Worm (Caenorhabditis elegans) whole organism, L1 larva: ENCODE results near the gene srv-1.

ENCODE experiments used
- C04F5.9 ChIP-seq: sonication (generic microtip); optimal IDR thresholded peaks from 2 replicates; lab custom pipeline; 2016; ENCODE audit warnings: missing genetic modification characterization, missing compliant biosample characterization
- C16A3.4 ChIP-seq: fragments of 150-350 bp; optimal IDR thresholded peaks from 2 replicates; lab custom pipeline; 2014; ENCODE audit warnings: missing biosample characterization, missing genetic modification characterization
- C34B4.2 ChIP-seq: sonication (generic microtip); optimal IDR thresholded peaks from 2 replicates; lab custom pipeline; 2017; ENCODE audit warnings: mild to moderate bottlenecking, missing genetic modification characterization, missing compliant biosample characterization
- F16B12.6 ChIP-seq: fragments of 150-350 bp; optimal IDR thresholded peaks from 2 replicates; lab custom pipeline; 2014; ENCODE audit warnings: missing biosample characterization, missing genetic modification characterization
- Y116A8C.19 ChIP-seq: sonication (generic microtip); optimal IDR thresholded peaks from 2 replicates; lab custom pipeline; 2016; ENCODE audit warnings: missing compliant biosample characterization, missing genetic modification characterization, borderline replicate concordance
- alr-1 ChIP-seq: fragments of 200-800 bp; sonication (Bioruptor generic); optimal IDR thresholded peaks from 2 replicates; lab custom pipeline; 2018; ENCODE audit warnings: borderline replicate concordance, mild to moderate bottlenecking, missing genetic modification characterization, missing compliant biosample characterization
- ama-1 ChIP-seq: fragments of 150-350 bp; optimal IDR thresholded peaks from 2 replicates; lab custom pipeline; 2014
- blmp-1 ChIP-seq: fragments of 150-350 bp; optimal IDR thresholded peaks from 2 replicates; lab custom pipeline; 2014; ENCODE audit warnings: missing biosample characterization, missing genetic modification characterization
- ceh-63 ChIP-seq: fragments of 200-800 bp; sonication (Bioruptor generic); optimal IDR thresholded peaks from 2 replicates; lab custom pipeline; 2018; ENCODE audit warnings: mild to moderate bottlenecking, missing genetic modification characterization, missing compliant biosample characterization
- ceh-8 ChIP-seq: fragments of 200-800 bp; sonication (Bioruptor generic); optimal IDR thresholded peaks from 2 replicates; lab custom pipeline; 2018; ENCODE audit warnings: mild to moderate bottlenecking, missing genetic modification characterization, moderate library complexity, missing compliant biosample characterization
- ceh-88 ChIP-seq: fragments of 200-800 bp; sonication (Bioruptor generic); IDR thresholded peaks from 2 replicates; pipeline ENCODE4 v1.3.6; 2022; ENCODE audit warnings: missing genetic modification characterization, missing compliant biosample characterization
- ceh-90 ChIP-seq: sonication (generic microtip); optimal IDR thresholded peaks from 2 replicates; lab custom pipeline; 2016; ENCODE audit warnings: missing genetic modification characterization, missing compliant biosample characterization
- ces-1 ChIP-seq: fragments of 150-350 bp; optimal IDR thresholded peaks from 2 replicates; lab custom pipeline; 2014; ENCODE audit warnings: missing biosample characterization, missing genetic modification reagents, missing genetic modification characterization
- dpl-1 ChIP-seq, 3 experiments: fragments of 150-350 bp in 2 of 3; sonication (generic microtip) in 1 of 3; optimal IDR thresholded peaks; 2 replicates each; lab custom pipeline; 2014 to 2017; ENCODE audit warnings: missing biosample characterization in 3 of 3, missing genetic modification characterization in 3 of 3, missing genetic modification reagents in 3 of 3
- dsc-1 ChIP-seq: sonication (generic microtip); optimal IDR thresholded peaks from 2 replicates; lab custom pipeline; 2016; ENCODE audit warnings: mild to moderate bottlenecking, missing genetic modification characterization, missing compliant biosample characterization
- efl-3 ChIP-seq: fragments of 200-800 bp; sonication (Bioruptor generic); optimal IDR thresholded peaks from 2 replicates; lab custom pipeline; 2018; ENCODE audit warnings: mild to moderate bottlenecking, missing genetic modification characterization, missing compliant biosample characterization
- egl-13 ChIP-seq: sonication (generic microtip); optimal IDR thresholded peaks from 2 replicates; lab custom pipeline; 2016; ENCODE audit warnings: missing genotype, missing genetic modification reagents, missing genetic modification characterization, missing compliant biosample characterization
- egl-27 ChIP-seq, 2 experiments: fragments of 150-350 bp in 1 of 2; sonication (generic microtip); optimal IDR thresholded peaks; 3 replicates each; lab custom pipeline; 2017 to 2018; ENCODE audit warnings: missing biosample characterization in 2 of 2, missing genetic modification characterization in 2 of 2, missing genetic modification reagents in 2 of 2
- ets-5 ChIP-seq: fragments of 200-800 bp; sonication (Bioruptor generic); IDR thresholded peaks from 2 replicates; pipeline ENCODE4 v1.3.6; 2022; ENCODE audit warnings: missing genetic modification characterization, missing compliant biosample characterization
- fkh-10 ChIP-seq: sonication (generic microtip); optimal IDR thresholded peaks from 2 replicates; lab custom pipeline; 2017; ENCODE audit warnings: missing biosample characterization, missing genetic modification reagents, missing genetic modification characterization
- fkh-8 ChIP-seq: sonication (generic microtip); optimal IDR thresholded peaks from 2 replicates; lab custom pipeline; 2016; ENCODE audit warnings: mild to moderate bottlenecking, missing genetic modification characterization, missing compliant biosample characterization
- fos-1 ChIP-seq: fragments of 150-350 bp; optimal IDR thresholded peaks from 2 replicates; lab custom pipeline; 2014; ENCODE audit warnings: missing biosample characterization, missing genetic modification characterization
- grh-1 ChIP-seq: fragments of 200-800 bp; sonication (Bioruptor generic); IDR thresholded peaks from 2 replicates; pipeline ENCODE4 v1.3.6; 2022; ENCODE audit warnings: missing genetic modification reagents, missing genetic modification characterization, missing compliant biosample characterization
- hlh-17 ChIP-seq: fragments of 200-800 bp; sonication (Bioruptor generic); optimal IDR thresholded peaks from 2 replicates; lab custom pipeline; 2018; ENCODE audit warnings: missing genetic modification characterization, mild to moderate bottlenecking, missing compliant biosample characterization, moderate library complexity, borderline replicate concordance
- hpl-2 ChIP-seq: fragments of 150-350 bp; optimal IDR thresholded peaks from 2 replicates; lab custom pipeline; 2014; ENCODE audit warnings: missing biosample characterization, missing genetic modification reagents, missing genetic modification characterization
- irx-1 ChIP-seq: sonication (generic microtip); optimal IDR thresholded peaks from 2 replicates; lab custom pipeline; 2016; ENCODE audit warnings: missing genetic modification characterization, missing compliant biosample characterization
- isw-1 ChIP-seq: fragments of 200-800 bp; sonication (Bioruptor generic); IDR thresholded peaks from 2 replicates; pipeline ENCODE4 v1.3.6; 2022; ENCODE audit warnings: missing genetic modification characterization, missing compliant biosample characterization
- lin-14 ChIP-seq: fragments of 200-800 bp; sonication (Bioruptor generic); optimal IDR thresholded peaks from 2 replicates; lab custom pipeline; 2018; ENCODE audit warnings: mild to moderate bottlenecking, missing genetic modification characterization, moderate library complexity, missing compliant biosample characterization
- lin-15B ChIP-seq: fragments of 150-350 bp; sonication (generic microtip); optimal IDR thresholded peaks from 3 replicates; lab custom pipeline; 2014; ENCODE audit warnings: missing biosample characterization, missing genetic modification characterization
- lin-39 ChIP-seq: fragments of 150-350 bp; optimal IDR thresholded peaks from 2 replicates; lab custom pipeline; 2014; ENCODE audit warnings: missing biosample characterization, missing genetic modification reagents, missing genetic modification characterization
- lsy-2 ChIP-seq, 2 experiments: fragments of 150-350 bp; optimal IDR thresholded peaks; 2 replicates each; lab custom pipeline; 2014; ENCODE audit warnings: missing biosample characterization in 2 of 2, missing genetic modification characterization in 2 of 2
- mdl-1 ChIP-seq, 2 experiments: fragments of 150-350 bp; optimal IDR thresholded peaks; 2 replicates each; lab custom pipeline; 2014 to 2017; ENCODE audit warnings: missing biosample characterization in 2 of 2, missing genetic modification characterization in 2 of 2, inconsistent platforms in 1 of 2
- mep-1 ChIP-seq: fragments of 150-350 bp; optimal IDR thresholded peaks from 2 replicates; lab custom pipeline; 2014; ENCODE audit warnings: missing biosample characterization, missing genetic modification characterization
- nhr-12 ChIP-seq: sonication (generic microtip); optimal IDR thresholded peaks from 2 replicates; lab custom pipeline; 2017; ENCODE audit warnings: missing biosample characterization, missing genetic modification characterization
- nhr-237 ChIP-seq: fragments of 150-350 bp; optimal IDR thresholded peaks from 2 replicates; lab custom pipeline; 2014; ENCODE audit warnings: missing biosample characterization, missing genetic modification characterization
- nhr-84 ChIP-seq: sonication (generic microtip); optimal IDR thresholded peaks from 2 replicates; lab custom pipeline; 2017; ENCODE audit warnings: missing biosample characterization, missing genetic modification characterization
- nhr-90 ChIP-seq: sonication (generic microtip); optimal IDR thresholded peaks from 2 replicates; lab custom pipeline; 2016; ENCODE audit warnings: mild to moderate bottlenecking, missing genetic modification characterization, missing compliant biosample characterization; ENCODE audit not compliant: poor library complexity
- pax-3 ChIP-seq: fragments of 200-800 bp; sonication (Bioruptor generic); optimal IDR thresholded peaks from 2 replicates; lab custom pipeline; 2018; ENCODE audit warnings: mild to moderate bottlenecking, missing genetic modification characterization, moderate library complexity, missing compliant biosample characterization
- pqm-1 ChIP-seq: sonication (generic microtip); optimal IDR thresholded peaks from 3 replicates; lab custom pipeline; 2017; ENCODE audit warnings: missing biosample characterization, missing genetic modification characterization
- snpc-4 ChIP-seq: fragments of 150-350 bp; optimal IDR thresholded peaks from 2 replicates; lab custom pipeline; 2014; ENCODE audit warnings: missing biosample characterization, missing genetic modification characterization
- snu-23 ChIP-seq: sonication (generic microtip); optimal IDR thresholded peaks from 2 replicates; lab custom pipeline; 2016; ENCODE audit warnings: missing genetic modification characterization, missing compliant biosample characterization
- sptf-1 ChIP-seq: fragments of 150-350 bp; optimal IDR thresholded peaks from 2 replicates; lab custom pipeline; 2014; ENCODE audit warnings: missing biosample characterization, missing genetic modification characterization
- swsn-7 ChIP-seq: sonication (generic microtip); optimal IDR thresholded peaks from 2 replicates; lab custom pipeline; 2016; ENCODE audit warnings: missing genetic modification characterization, missing compliant biosample characterization
- tbx-2 ChIP-seq: sonication (generic microtip); optimal IDR thresholded peaks from 2 replicates; lab custom pipeline; 2016; ENCODE audit warnings: missing genetic modification characterization, missing compliant biosample characterization
- unc-130 ChIP-seq: fragments of 150-350 bp; optimal IDR thresholded peaks from 2 replicates; lab custom pipeline; 2017; ENCODE audit warnings: missing biosample characterization, missing genetic modification characterization, inconsistent platforms
- unc-62 ChIP-seq: fragments of 150-350 bp; optimal IDR thresholded peaks from 2 replicates; lab custom pipeline; 2014; ENCODE audit warnings: missing biosample characterization, missing genetic modification reagents, missing genetic modification characterization
- unc-98 ChIP-seq: fragments of 200-800 bp; sonication (Bioruptor generic); IDR thresholded peaks from 2 replicates; pipeline ENCODE4 v1.3.6; 2022; ENCODE audit warnings: missing genetic modification characterization, missing compliant biosample characterization
- vab-15 ChIP-seq: sonication (generic microtip); optimal IDR thresholded peaks from 2 replicates; lab custom pipeline; 2017; ENCODE audit warnings: missing genotype, mild to moderate bottlenecking, missing genetic modification characterization, missing compliant biosample characterization
- xbp-1 ChIP-seq: sonication (generic microtip); optimal IDR thresholded peaks from 2 replicates; lab custom pipeline; 2016; ENCODE audit warnings: missing genetic modification characterization, missing compliant biosample characterization
- ztf-11 ChIP-seq, 2 experiments: sonication (generic microtip); optimal IDR thresholded peaks; 2 replicates each; lab custom pipeline; 2016 to 2017; ENCODE audit warnings: missing genetic modification characterization in 2 of 2, missing biosample characterization in 1 of 2, missing compliant biosample characterization in 1 of 2

srv-1 gene

DNA sequence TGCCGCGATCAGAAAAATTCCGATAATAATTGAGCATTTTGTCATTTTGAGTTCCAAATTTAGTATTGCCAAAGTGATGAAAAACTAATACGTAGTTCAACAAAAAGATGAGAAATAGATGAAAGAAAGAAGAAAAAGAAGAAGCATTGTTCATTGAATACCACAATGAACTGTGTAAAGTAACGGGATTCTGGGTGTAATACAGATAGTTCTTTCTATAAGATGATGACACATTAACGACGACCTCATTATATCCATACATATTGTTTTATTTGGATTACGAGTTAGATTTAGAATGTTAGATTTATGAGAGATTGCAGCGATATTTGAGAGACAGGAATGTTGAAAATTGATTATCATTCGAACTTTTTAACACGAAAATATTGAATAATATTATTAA is 41.4 kb downstream of the srv-1 start, which contains the start of gene K04C2.5:
K04C2.5 (minus strand) TSS at position 101 of the 400 bp plus-strand sequence.
- TF ChIP-seq isw-1 (GFP tag; lab: Robert Waterston, UW), result no peak
- no peak for TF ChIP-seq fos-1 (tag; lab: Kevin White, UChicago)
- TF ChIP-seq grh-1 (GFP tag; lab: Robert Waterston, UW), result no peak
- no peak for TF ChIP-seq egl-27 (tag; optimal IDR thresholded peaks at IDR 0.05; lab: Kevin White, UChicago)
- TF ChIP-seq C34B4.2 (tag; lab: Kevin White, UChicago), result no peak
- no peak for TF ChIP-seq hlh-17 (GFP tag; lab: Kevin White, UChicago)
- TF ChIP-seq hpl-2 (GFP tag; lab: Kevin White, UChicago), result no peak
- TF ChIP-seq unc-62 (GFP tag; lab: Kevin White, UChicago), result no peak
- no peak for TF ChIP-seq ama-1
- no peak for TF ChIP-seq ceh-88 (GFP tag; lab: Robert Waterston, UW)
- no peak for TF ChIP-seq nhr-84 (tag; lab: Kevin White, UChicago)
- TF ChIP-seq ces-1 (GFP tag; lab: Kevin White, UChicago), result no peak
- no peak for TF ChIP-seq lin-15B (tag; lab: Kevin White, UChicago)
- no peak for TF ChIP-seq ets-5 (GFP tag; lab: Robert Waterston, UW)
- no peak for TF ChIP-seq pqm-1 (tag; lab: Kevin White, UChicago)
- TF ChIP-seq C16A3.4 (tag; lab: Kevin White, UChicago), result no peak
- no peak for TF ChIP-seq mep-1 (tag; lab: Kevin White, UChicago)

DNA sequence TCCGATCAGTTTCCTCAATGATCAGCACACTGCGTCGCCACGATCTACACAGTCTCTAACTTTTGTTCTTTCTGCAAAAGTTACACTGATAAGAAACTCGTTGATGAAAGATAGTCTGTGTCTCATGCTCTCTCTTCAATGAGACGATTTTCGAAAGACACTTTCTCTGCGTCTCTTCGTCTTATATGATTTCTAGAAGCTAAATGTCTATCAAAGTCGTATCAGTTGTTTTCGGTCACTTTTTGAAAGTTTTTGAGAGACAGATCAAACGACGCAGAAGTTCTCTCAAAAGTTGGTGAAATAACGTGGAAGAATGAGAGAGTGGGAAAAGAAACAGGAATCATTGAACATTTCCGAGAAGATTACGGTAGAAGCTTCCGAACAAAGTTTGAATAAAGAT is 45.0 kb downstream of the srv-1 start:
- TF ChIP-seq efl-3, result no peak
- TF ChIP-seq lsy-2 (tag; optimal IDR thresholded peaks at IDR 0.05; lab: Kevin White, UChicago), result peak; percentile 74 to 91
- TF ChIP-seq grh-1 (GFP tag; lab: Robert Waterston, UW), result peak; percentile 44; the same call in 1 of the 2 replicates
- no peak for TF ChIP-seq fkh-8 (tag; lab: Kevin White, UChicago)
- no peak for TF ChIP-seq pqm-1 (tag; lab: Kevin White, UChicago)
- peak in 2 of 3 experiments; percentile 24 to 63 for TF ChIP-seq dpl-1 (GFP tag; optimal IDR thresholded peaks at IDR 0.05; lab: Kevin White, UChicago)
- TF ChIP-seq vab-15 (tag; lab: Kevin White, UChicago), result no peak
- peak; percentile 53 for TF ChIP-seq nhr-90 (tag; lab: Kevin White, UChicago)
- peak in 1 of 2 experiments; percentile 49 for TF ChIP-seq mdl-1 (tag; optimal IDR thresholded peaks at IDR 0.05; lab: Kevin White, UChicago)
- no peak for TF ChIP-seq sptf-1
- TF ChIP-seq ceh-90 (tag; lab: Kevin White, UChicago), result no peak
- TF ChIP-seq egl-27 (tag; optimal IDR thresholded peaks at IDR 0.05; lab: Kevin White, UChicago), result no peak
- TF ChIP-seq alr-1, result no peak
- TF ChIP-seq nhr-12 (tag; lab: Kevin White, UChicago), result no peak
- peak; percentile 77 for TF ChIP-seq tbx-2
- peak; percentile 60 for TF ChIP-seq blmp-1 (tag; lab: Kevin White, UChicago)
- TF ChIP-seq egl-13 (tag; lab: Kevin White, UChicago), result no peak
- TF ChIP-seq fkh-10 (GFP tag; lab: Kevin White, UChicago), result no peak
- TF ChIP-seq nhr-84 (tag; lab: Kevin White, UChicago), result no peak
- TF ChIP-seq C16A3.4 (tag; lab: Kevin White, UChicago), result no peak
- no peak for TF ChIP-seq unc-62 (GFP tag; lab: Kevin White, UChicago)
- no peak for TF ChIP-seq nhr-237 (tag; lab: Kevin White, UChicago)
- no peak for TF ChIP-seq F16B12.6
- TF ChIP-seq lin-39, result peak; percentile 63
- TF ChIP-seq C04F5.9 (tag; lab: Kevin White, UChicago), result no peak
- no peak for TF ChIP-seq ceh-88 (GFP tag; lab: Robert Waterston, UW)
- TF ChIP-seq irx-1, result no peak
- no peak for TF ChIP-seq unc-130 (tag; lab: Kevin White, UChicago)
- no peak for TF ChIP-seq ztf-11 (tag; optimal IDR thresholded peaks at IDR 0.05; lab: Kevin White, UChicago)
- peak; percentile 86 for TF ChIP-seq snu-23 (GFP tag; lab: Kevin White, UChicago)
- TF ChIP-seq C34B4.2 (tag; lab: Kevin White, UChicago), result no peak
- peak; percentile 90 for TF ChIP-seq lin-14 (GFP tag; lab: Kevin White, UChicago)
- TF ChIP-seq xbp-1 (tag; lab: Kevin White, UChicago), result peak; percentile 14
- no peak for TF ChIP-seq dsc-1 (tag; lab: Kevin White, UChicago)
- TF ChIP-seq snpc-4 (tag; lab: Kevin White, UChicago), result no peak
- TF ChIP-seq pax-3 (tag; lab: Kevin White, UChicago), result no peak
- TF ChIP-seq Y116A8C.19, result no peak
- no peak for TF ChIP-seq ceh-63
- TF ChIP-seq swsn-7 (tag; lab: Kevin White, UChicago), result peak; percentile 50
- TF ChIP-seq unc-98 (GFP tag; lab: Robert Waterston, UW), result no peak
- no peak for TF ChIP-seq isw-1 (GFP tag; lab: Robert Waterston, UW)
- TF ChIP-seq ceh-8, result no peak
